Worm (Caenorhabditis elegans): ENCODE results near the gene kreg-1.

ce11 chrX:8714845-8715244 is 5.3 kb downstream of the kreg-1 start:
- no peak for TF ChIP-seq lin-11 (tag; optimal IDR thresholded peaks at IDR 0.05)
- TF ChIP-seq unc-62 (GFP tag; optimal IDR thresholded peaks at IDR 0.05), result no peak
- no peak for TF ChIP-seq nhr-237 (tag; optimal IDR thresholded peaks at IDR 0.05)
- no peak for TF ChIP-seq skn-1 (tag; optimal IDR thresholded peaks at IDR 0.05)
- no peak for TF ChIP-seq aly-2 (tag; optimal IDR thresholded peaks at IDR 0.05)
- no peak for TF ChIP-seq ztf-1 (GFP tag; conservative IDR thresholded peaks at IDR 0.05)
- TF ChIP-seq egl-27 (tag; optimal IDR thresholded peaks at IDR 0.05), result no peak
- no peak for TF ChIP-seq elt-1 (tag; optimal IDR thresholded peaks at IDR 0.05)
- TF ChIP-seq ztf-11 (tag; optimal IDR thresholded peaks at IDR 0.05), result no peak
- TF ChIP-seq unc-39 (tag; optimal IDR thresholded peaks at IDR 0.05), result no peak
- no peak for TF ChIP-seq zag-1 (tag; optimal IDR thresholded peaks at IDR 0.05)
- TF ChIP-seq ceh-82 (tag; optimal IDR thresholded peaks at IDR 0.05), result no peak
- no peak for TF ChIP-seq F13H6.1 (tag; optimal IDR thresholded peaks at IDR 0.05)
- TF ChIP-seq dmd-4 (tag; optimal IDR thresholded peaks at IDR 0.05), result no peak
